Worm (Caenorhabditis elegans) whole organism, L4 larva: Measurements from ENCODE around the gene C05B5.16.

ENCODE experiments used
- F10B5.3 ChIP-seq: sonication (generic microtip); optimal IDR thresholded peaks from 2 replicates; lab custom pipeline; 2016; ENCODE audit warnings: mild to moderate bottlenecking, missing genetic modification characterization, missing compliant biosample characterization
- F26F4.8 ChIP-seq: fragments of 200-800 bp; sonication (Bioruptor generic); conservative IDR thresholded peaks from 2 replicates; pipeline ENCODE4 v1.3.6; 2022; ENCODE audit warnings: missing genetic modification characterization, missing compliant biosample characterization
- F37D6.2 ChIP-seq: sonication (generic microtip); optimal IDR thresholded peaks from 2 replicates; lab custom pipeline; 2016; ENCODE audit warnings: mild to moderate bottlenecking, missing genetic modification characterization, missing compliant biosample characterization
- F44E2.7 ChIP-seq: fragments of 200-800 bp; sonication (Bioruptor generic); IDR thresholded peaks from 2 replicates; pipeline ENCODE4 v2.1.2; 2022; ENCODE audit warnings: missing genetic modification characterization, missing compliant biosample characterization
- Y5F2A.4 ChIP-seq: fragments of 200-800 bp; sonication (Bioruptor generic); optimal IDR thresholded peaks from 2 replicates; lab custom pipeline; 2018; ENCODE audit warnings: mild to moderate bottlenecking, missing genetic modification characterization, missing compliant biosample characterization
- Y75B8A.6 ChIP-seq: fragments of 200-800 bp; sonication (Bioruptor generic); IDR thresholded peaks from 2 replicates; pipeline ENCODE4 v1.3.6; 2022; ENCODE audit warnings: missing genetic modification reagents, missing genetic modification characterization, missing compliant biosample characterization
- ZK337.2 ChIP-seq: fragments of 200-800 bp; sonication (Bioruptor generic); IDR thresholded peaks from 2 replicates; pipeline ENCODE4 v1.3.6; 2022; ENCODE audit warnings: missing genetic modification reagents, missing genetic modification characterization, missing compliant biosample characterization
- ama-1 ChIP-seq: fragments of 150-350 bp; optimal IDR thresholded peaks from 2 replicates; lab custom pipeline; 2014; ENCODE audit warnings: inconsistent platforms, mixed read lengths
- attf-4 ChIP-seq: sonication (generic microtip); optimal IDR thresholded peaks from 3 replicates; lab custom pipeline; 2017; ENCODE audit warnings: missing biosample characterization, missing genetic modification characterization
- cey-2 ChIP-seq: sonication (generic microtip); optimal IDR thresholded peaks from 3 replicates; lab custom pipeline; 2017; ENCODE audit warnings: missing genetic modification characterization, mild to moderate bottlenecking, missing compliant biosample characterization, antibody characterized with exemption, borderline replicate concordance; ENCODE audit not compliant: insufficient read depth
- daf-16 ChIP-seq, 3 experiments: sonication (generic microtip); optimal IDR thresholded peaks; 2 replicates each; lab custom pipeline; 2016 to 2017; ENCODE audit warnings: missing genetic modification characterization in 3 of 3, missing genetic modification reagents in 3 of 3, mild to moderate bottlenecking in 2 of 3, missing compliant biosample characterization in 2 of 3, missing biosample characterization in 1 of 3, moderate library complexity in 1 of 3
- daf-8 ChIP-seq: fragments of 200-800 bp; sonication (Bioruptor generic); IDR thresholded peaks from 2 replicates; pipeline ENCODE4 v1.3.6; 2022; ENCODE audit warnings: missing genetic modification characterization, missing compliant biosample characterization
- dmd-8 ChIP-seq: fragments of 200-800 bp; sonication (Bioruptor generic); IDR thresholded peaks from 2 replicates; pipeline ENCODE4 v1.3.6; 2022; ENCODE audit warnings: missing genetic modification characterization, missing compliant biosample characterization
- dpl-1 ChIP-seq: fragments of 150-350 bp; optimal IDR thresholded peaks from 2 replicates; lab custom pipeline; 2014; ENCODE audit warnings: missing biosample characterization, missing genetic modification reagents, missing genetic modification characterization
- dve-1 ChIP-seq: sonication (generic microtip); optimal IDR thresholded peaks from 2 replicates; lab custom pipeline; 2017; ENCODE audit warnings: antibody characterized with exemption, mild to moderate bottlenecking, missing genetic modification characterization, missing compliant biosample characterization; ENCODE audit not compliant: insufficient read depth
- hmg-1.1 ChIP-seq: fragments of 200-800 bp; sonication (Bioruptor generic); IDR thresholded peaks from 2 replicates; pipeline ENCODE4 v1.3.6; 2022; ENCODE audit warnings: missing genetic modification reagents, missing genetic modification characterization, missing compliant biosample characterization
- jun-1 ChIP-seq: fragments of 150-350 bp; optimal IDR thresholded peaks from 2 replicates; lab custom pipeline; 2014; ENCODE audit warnings: missing biosample characterization, missing genetic modification reagents, missing genetic modification characterization
- lin-1 ChIP-seq: fragments of 200-800 bp; sonication (Bioruptor generic); IDR thresholded peaks from 2 replicates; pipeline ENCODE4 v1.3.6; 2022; ENCODE audit warnings: missing genetic modification reagents, missing genetic modification characterization, missing compliant biosample characterization
- lin-13 ChIP-seq: fragments of 150-350 bp; optimal IDR thresholded peaks from 2 replicates; lab custom pipeline; 2014; ENCODE audit warnings: missing biosample characterization, missing genetic modification reagents, missing genetic modification characterization
- lin-29 ChIP-seq: fragments of 200-800 bp; sonication (Bioruptor generic); IDR thresholded peaks from 2 replicates; pipeline ENCODE4 v1.3.6; 2022; ENCODE audit warnings: missing genetic modification reagents, missing genetic modification characterization, missing compliant biosample characterization
- mdt-29 ChIP-seq: fragments of 200-800 bp; sonication (Bioruptor generic); IDR thresholded peaks from 2 replicates; pipeline ENCODE4 v1.3.6; 2022; ENCODE audit warnings: missing genetic modification reagents, missing genetic modification characterization, missing compliant biosample characterization
- mxl-3 ChIP-seq: fragments of 200-800 bp; sonication (Bioruptor generic); optimal IDR thresholded peaks from 2 replicates; lab custom pipeline; 2018; ENCODE audit warnings: mild to moderate bottlenecking, missing genetic modification characterization, missing compliant biosample characterization
- nhr-11 ChIP-seq: fragments of 150-350 bp; optimal IDR thresholded peaks from 2 replicates; lab custom pipeline; 2014; ENCODE audit warnings: missing biosample characterization, missing genetic modification characterization
- nhr-111 ChIP-seq: fragments of 200-800 bp; sonication (Bioruptor generic); optimal IDR thresholded peaks from 2 replicates; lab custom pipeline; 2018; ENCODE audit warnings: mild to moderate bottlenecking, missing genetic modification characterization, missing compliant biosample characterization
- nhr-42 ChIP-seq: fragments of 200-800 bp; sonication (Bioruptor generic); IDR thresholded peaks from 2 replicates; pipeline ENCODE4 v1.3.6; 2022; ENCODE audit warnings: missing genetic modification characterization, missing compliant biosample characterization
- nhr-6 ChIP-seq: fragments of 150-350 bp; optimal IDR thresholded peaks from 2 replicates; lab custom pipeline; 2014; ENCODE audit warnings: missing biosample characterization, missing genetic modification characterization
- nhr-77 ChIP-seq: fragments of 150-350 bp; optimal IDR thresholded peaks from 2 replicates; lab custom pipeline; 2014; ENCODE audit warnings: missing biosample characterization, missing genetic modification characterization
- pqm-1 ChIP-seq: sonication (generic microtip); optimal IDR thresholded peaks from 2 replicates; lab custom pipeline; 2017; ENCODE audit warnings: missing biosample characterization, missing genetic modification characterization
- sdz-12 ChIP-seq: fragments of 200-800 bp; sonication (Bioruptor generic); optimal IDR thresholded peaks from 2 replicates; lab custom pipeline; 2018; ENCODE audit warnings: mild to moderate bottlenecking, missing genetic modification characterization, missing compliant biosample characterization
- spr-3 ChIP-seq: fragments of 200-800 bp; sonication (Bioruptor generic); optimal IDR thresholded peaks from 2 replicates; lab custom pipeline; 2018; ENCODE audit warnings: mild to moderate bottlenecking, missing genetic modification characterization, missing compliant biosample characterization
- unc-62 ChIP-seq, 3 experiments: fragments of 150-350 bp in 1 of 3; sonication (generic microtip); optimal IDR thresholded peaks in 2 of 3; peaks in 1 of 3; 1 replicate in 1 of 3; 2 replicates in 2 of 3; lab custom pipeline; 2014 to 2017; ENCODE audit warnings: missing biosample characterization in 3 of 3, missing genetic modification characterization in 3 of 3, missing genetic modification reagents in 3 of 3, missing genotype in 1 of 3
- vab-7 ChIP-seq: fragments of 200-800 bp; sonication (Bioruptor generic); IDR thresholded peaks from 2 replicates; pipeline ENCODE4 v1.3.6; 2022; ENCODE audit warnings: missing genetic modification reagents, missing genetic modification characterization, missing compliant biosample characterization
- zfp-3 ChIP-seq: fragments of 200-800 bp; sonication (Bioruptor generic); conservative IDR thresholded peaks from 2 replicates; pipeline ENCODE4 v1.3.6; 2022; ENCODE audit warnings: missing genetic modification reagents, missing genetic modification characterization, missing compliant biosample characterization
- ztf-11 ChIP-seq: fragments of 150-350 bp; optimal IDR thresholded peaks from 2 replicates; lab custom pipeline; 2014; ENCODE audit warnings: missing biosample characterization, missing genetic modification characterization

Gene C05B5.16

DNA sequence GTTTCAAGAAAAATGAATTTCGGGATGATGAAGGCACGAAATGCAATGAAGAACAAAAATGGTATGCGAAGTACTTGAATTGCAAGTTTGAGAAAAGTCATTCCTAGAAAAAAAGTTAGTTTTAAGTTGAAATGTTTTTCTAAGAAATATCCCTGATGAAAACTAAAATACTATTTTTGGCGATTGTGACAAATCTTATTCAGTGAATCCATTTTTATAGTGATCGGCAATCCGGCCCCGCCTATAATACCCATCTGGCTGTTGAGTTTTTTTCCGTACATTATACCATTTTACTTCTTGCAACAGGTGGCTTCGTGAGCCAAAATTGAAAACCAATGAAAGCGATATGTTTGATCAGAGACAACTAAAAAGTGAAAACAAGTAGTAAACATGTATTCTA, 13.0 kb upstream of the C05B5.16 start, which contains the start of gene C05B5.17:
Gene C05B5.17, minus strand, starts transcription at position 101 of the 400 bp plus-strand sequence.
- TF ChIP-seq hmg-1.1 (GFP tag; lab: Robert Waterston, UW) (no peak), nhr-111 (no peak), dpl-1 (GFP tag; lab: Kevin White, UChicago) (no peak), dve-1 (no peak), Y75B8A.6 (GFP tag; lab: Robert Waterston, UW) (no peak), nhr-77 (tag; lab: Kevin White, UChicago) (no peak), F10B5.3 (tag; lab: Kevin White, UChicago) (no peak), lin-1 (GFP tag; lab: Robert Waterston, UW) (no peak), lin-29 (GFP tag; lab: Robert Waterston, UW) (no peak), mdt-29 (no peak), daf-8 (GFP tag; lab: Robert Waterston, UW) (no peak), F37D6.2 (tag; lab: Kevin White, UChicago) (no peak), ama-1 (no peak)

ce11 chrIII:10000428-10000827, 11.8 kb upstream of the C05B5.16 start, which contains the start of gene C05B5.2:
C05B5.2 (minus strand) TSS chrIII:10000528.
- no peak for TF ChIP-seq zfp-3 (GFP tag; lab: Robert Waterston, UW)

DNA sequence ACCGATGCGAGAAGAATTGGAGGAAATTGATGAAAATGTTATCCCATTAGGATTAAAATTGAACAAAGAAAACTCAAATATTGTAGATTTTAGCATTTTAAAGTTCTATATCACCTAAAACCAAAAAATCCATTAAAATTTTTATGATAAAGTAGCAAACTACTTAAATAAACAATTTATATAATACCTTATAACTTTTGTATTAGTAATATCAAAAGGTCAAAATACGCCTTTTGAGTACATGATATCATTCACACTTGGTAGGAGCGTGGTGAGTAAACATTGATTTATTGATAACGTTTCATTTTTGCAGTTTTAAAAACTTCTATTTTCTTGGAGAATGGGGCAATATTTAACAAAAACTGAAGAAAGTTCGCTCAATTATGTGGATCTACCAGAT, 11.2 kb upstream of the C05B5.16 start, which contains the start of gene C05B5.5:
Gene C05B5.5, plus strand, starts transcription at position 301 of the 400 bp plus-strand sequence.
- no peak for TF ChIP-seq unc-62 (GFP tag; optimal IDR thresholded peaks at IDR 0.05 in 1 of 2; lab: Kevin White, UChicago)
- TF ChIP-seq unc-62 (tag; optimal IDR thresholded peaks at IDR 0.05; lab: Kevin White, UChicago): no peak
- peak; percentile 7 for TF ChIP-seq pqm-1 (tag; lab: Kevin White, UChicago)
- TF ChIP-seq attf-4: no peak
- TF ChIP-seq F26F4.8 (GFP tag; lab: Robert Waterston, UW): no peak
- TF ChIP-seq nhr-6 (tag; lab: Kevin White, UChicago): peak; percentile 19
- no peak for TF ChIP-seq ZK337.2 (GFP tag; lab: Robert Waterston, UW)
- TF ChIP-seq nhr-11 (tag; lab: Kevin White, UChicago): no peak
- no peak for TF ChIP-seq vab-7
- TF ChIP-seq ztf-11 (tag; lab: Kevin White, UChicago): no peak
- no peak for TF ChIP-seq daf-16 (GFP tag; optimal IDR thresholded peaks at IDR 0.05; lab: Kevin White, UChicago)
- TF ChIP-seq daf-16 (tag; optimal IDR thresholded peaks at IDR 0.05; lab: Kevin White, UChicago): peak; percentile 32
- no peak for TF ChIP-seq jun-1

ce11 chrIII:10004213-10004612, 8.0 kb upstream of the C05B5.16 start, which contains the start of gene C05B5.11:
C05B5.11 (plus strand) TSS chrIII:10004513.
- TF ChIP-seq nhr-42 (GFP tag; lab: Robert Waterston, UW) (no peak), spr-3 (GFP tag; lab: Kevin White, UChicago) (no peak), sdz-12 (GFP tag; lab: Kevin White, UChicago) (no peak), Y5F2A.4 (GFP tag; lab: Kevin White, UChicago) (no peak), mxl-3 (GFP tag; lab: Kevin White, UChicago) (no peak), lin-29 (GFP tag; lab: Robert Waterston, UW) (no peak), lin-13 (GFP tag; lab: Kevin White, UChicago) (no peak), F44E2.7 (GFP tag; lab: Robert Waterston, UW) (no peak), dmd-8 (no peak), cey-2 (no peak)
